Worm (Caenorhabditis elegans): ENCODE measurements around the gene arcp-1.

- TF ChIP-seq zip-8 (tag; optimal IDR thresholded peaks at IDR 0.05) = no peak
- no peak for TF ChIP-seq nhr-237 (tag; optimal IDR thresholded peaks at IDR 0.05)
- no peak for TF ChIP-seq snpc-4 (tag; optimal IDR thresholded peaks at IDR 0.05)
- TF ChIP-seq elt-3 (tag; optimal IDR thresholded peaks at IDR 0.05) = no peak
- TF ChIP-seq unc-62 (GFP tag; optimal IDR thresholded peaks at IDR 0.05) = no peak
These were observed 35.5 kb downstream of the arcp-1 start for ce11 chrIII:3723726-3724125.

Data from whole organism, mixed stage, embryonic.